Fruit fly (Drosophila melanogaster) Kc167 (cell line): ENCODE data around the gene CSN8.

ENCODE experiments used
- Myc ChIP-seq: fragments of >200 bp; optimal IDR thresholded peaks from 2 replicates; lab custom pipeline; 2017; ENCODE audit warnings: missing external identifiers
- h ChIP-seq: fragments of >200 bp; optimal IDR thresholded peaks from 3 replicates; lab custom pipeline; 2018; ENCODE audit warnings: missing external identifiers
- insv ChIP-seq: fragments of >200 bp; optimal IDR thresholded peaks from 3 replicates; lab custom pipeline; 2018; ENCODE audit warnings: missing external identifiers
- psq ChIP-seq: fragments of >200 bp; optimal IDR thresholded peaks from 2 replicates; lab custom pipeline; 2017; ENCODE audit warnings: missing external identifiers

dm6 chr2L:8361204-8361952 is 3.3 kb upstream of the CSN8 start:
- TF ChIP-seq Myc (no peak), insv (lab: Kevin White, UChicago) (no peak), psq (no peak), h (lab: Kevin White, UChicago) (no peak)
